Worm (Caenorhabditis elegans) whole organism, mixed stage, embryonic: ENCODE results near the gene snr-6.

Experiments
- cnd-1 ChIP-seq: fragments of 200-800 bp; sonication (Bioruptor generic); optimal IDR thresholded peaks from 2 replicates; lab custom pipeline; 2018; ENCODE audit warnings: mild to moderate bottlenecking, missing genetic modification characterization, missing compliant biosample characterization
- elt-3 ChIP-seq: fragments of 150-350 bp; optimal IDR thresholded peaks from 2 replicates; lab custom pipeline; 2014; ENCODE audit warnings: missing biosample characterization, missing genetic modification characterization
- lin-13 ChIP-seq: fragments of 150-350 bp; optimal IDR thresholded peaks from 2 replicates; lab custom pipeline; 2014; ENCODE audit warnings: missing biosample characterization, missing genetic modification characterization
- mep-1 ChIP-seq: fragments of 150-350 bp; optimal IDR thresholded peaks from 2 replicates; lab custom pipeline; 2017; ENCODE audit warnings: missing biosample characterization, missing genetic modification reagents, missing genetic modification characterization, inconsistent platforms
- nhr-237 ChIP-seq: fragments of 150-350 bp; optimal IDR thresholded peaks from 2 replicates; lab custom pipeline; 2014; ENCODE audit warnings: missing biosample characterization, missing genetic modification characterization
- nhr-28 ChIP-seq: fragments of 150-350 bp; optimal IDR thresholded peaks from 2 replicates; lab custom pipeline; 2014; ENCODE audit warnings: missing biosample characterization, missing genetic modification characterization
- nhr-76 ChIP-seq: sonication (generic microtip); optimal IDR thresholded peaks from 2 replicates; lab custom pipeline; 2017; ENCODE audit warnings: missing biosample characterization, missing genetic modification characterization
- tbx-8 ChIP-seq: fragments of 200-800 bp; sonication (Bioruptor generic); optimal IDR thresholded peaks from 2 replicates; lab custom pipeline; 2018; ENCODE audit warnings: mild to moderate bottlenecking, missing genetic modification characterization, moderate library complexity, missing compliant biosample characterization
- ztf-11 ChIP-seq: fragments of 150-350 bp; optimal IDR thresholded peaks from 2 replicates; lab custom pipeline; 2014; ENCODE audit warnings: missing biosample characterization, missing genetic modification characterization

DNA sequence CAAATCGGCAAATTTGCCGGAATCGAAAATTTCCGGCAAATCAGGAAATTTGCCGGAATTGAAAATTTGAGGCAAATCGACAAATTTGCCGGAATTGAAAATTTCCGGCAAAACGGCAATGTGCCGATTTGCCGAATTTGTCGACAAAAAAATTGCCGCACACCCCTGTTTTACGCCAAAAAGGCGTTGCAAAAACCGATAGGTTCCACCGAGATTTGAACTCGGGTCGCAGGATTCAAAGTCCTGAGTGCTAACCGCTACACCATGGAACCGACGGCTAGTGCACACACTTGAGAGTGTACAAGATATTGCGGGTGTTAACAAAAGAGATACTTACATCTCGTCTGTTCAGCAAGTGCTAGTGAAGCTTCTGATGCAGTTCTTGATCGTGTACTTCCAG lies 29.7 kb downstream of the snr-6 start:
- TF ChIP-seq cnd-1 (tag; lab: Kevin White, UChicago): peak; percentile 46
- TF ChIP-seq ztf-11 (tag; lab: Kevin White, UChicago): no peak
- TF ChIP-seq nhr-237 (tag; lab: Kevin White, UChicago): no peak
- no peak for TF ChIP-seq mep-1
- no peak for TF ChIP-seq nhr-28 (tag; lab: Kevin White, UChicago)
- TF ChIP-seq tbx-8 (GFP tag; lab: Kevin White, UChicago): no peak
- TF ChIP-seq lin-13 (tag; lab: Kevin White, UChicago): no peak
- TF ChIP-seq elt-3: no peak
- no peak for TF ChIP-seq nhr-76 (tag; lab: Kevin White, UChicago)
